Worm (Caenorhabditis elegans): ENCODE results near the gene lsm-1.
A peak's percentile ranks its signal among the peaks of the same experiment; 100 is the strongest.

The lsm-1 gene

DNA sequence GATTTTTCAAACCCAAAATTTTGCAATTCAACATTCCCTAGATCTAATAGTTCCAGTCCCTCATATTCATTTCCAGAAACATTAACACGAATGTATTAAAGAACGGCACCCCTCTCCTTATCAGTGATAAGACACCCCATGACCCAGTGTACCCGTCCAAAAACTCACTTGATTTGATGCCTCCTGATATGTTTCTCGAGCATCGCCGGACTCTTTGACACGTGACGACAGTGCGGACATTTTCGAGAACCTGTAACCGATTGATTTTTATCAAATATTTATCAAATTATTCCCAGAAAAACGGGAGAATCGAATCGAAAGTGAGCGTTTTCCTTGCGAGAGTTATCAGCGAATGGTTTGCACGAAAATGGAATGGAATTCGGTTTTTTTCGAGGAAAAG is 24.2 kb downstream of the lsm-1 start:
- TF ChIP-seq tbx-37 (GFP tag; conservative IDR thresholded peaks at IDR 0.05) (no peak), hnd-1 (tag; optimal IDR thresholded peaks at IDR 0.05) (no peak), hmbx-1 (tag; optimal IDR thresholded peaks at IDR 0.05) (no peak), tra-4 (tag; optimal IDR thresholded peaks at IDR 0.05) (no peak), flt-1 (GFP tag; IDR thresholded peaks at IDR 0.05) (no peak), ama-1 (optimal IDR thresholded peaks at IDR 0.05) (no peak), ceh-13 (GFP tag; optimal IDR thresholded peaks at IDR 0.05) (no peak), aly-1 (tag; optimal IDR thresholded peaks at IDR 0.05) (no peak), sea-1 (GFP tag; conservative IDR thresholded peaks at IDR 0.05) (no peak), scrt-1 (GFP tag; IDR thresholded peaks at IDR 0.05) (no peak), F13C5.2 (tag; optimal IDR thresholded peaks at IDR 0.05) (no peak), hmg-4 (GFP tag; optimal IDR thresholded peaks at IDR 0.05) (no peak), ets-7 (tag; optimal IDR thresholded peaks at IDR 0.05) (no peak), B0310.2 (tag; optimal IDR thresholded peaks at IDR 0.05) (no peak), tbx-11 (GFP tag; IDR thresholded peaks at IDR 0.05) (no peak), pes-1 (GFP tag; IDR thresholded peaks at IDR 0.05) (no peak), ceh-36 (tag; optimal IDR thresholded peaks at IDR 0.05) (no peak)

DNA sequence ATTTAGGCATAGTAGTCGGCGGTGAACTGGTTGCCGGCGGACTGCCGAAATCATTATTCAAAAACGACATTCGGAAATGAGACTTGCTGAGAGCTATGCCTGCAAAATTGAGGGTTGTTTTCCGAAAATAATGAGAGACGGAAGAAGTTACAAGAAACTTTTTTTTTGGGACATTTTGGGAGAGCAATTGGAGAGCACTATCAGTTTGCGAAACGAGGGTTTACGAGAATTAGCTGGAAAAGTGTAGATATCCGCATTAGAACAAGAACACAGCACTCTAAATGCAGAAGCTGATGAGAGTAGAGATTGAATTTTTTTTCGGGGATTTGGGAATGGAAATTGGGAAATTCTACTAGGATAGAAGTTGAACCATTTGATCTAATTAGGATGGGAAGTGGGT is 25.7 kb downstream of the lsm-1 start, which contains the start of gene pqm-1:
Gene pqm-1, minus strand, starts transcription at position 101 of the 400 bp plus-strand sequence.
- TF ChIP-seq ceh-13 (GFP tag; optimal IDR thresholded peaks at IDR 0.05), result no peak
- TF ChIP-seq tbx-37 (GFP tag; conservative IDR thresholded peaks at IDR 0.05), result no peak
- no peak for TF ChIP-seq tbx-11 (GFP tag; IDR thresholded peaks at IDR 0.05)
- no peak for TF ChIP-seq hmbx-1 (tag; optimal IDR thresholded peaks at IDR 0.05)
- TF ChIP-seq sea-1 (GFP tag; conservative IDR thresholded peaks at IDR 0.05), result no peak
- no peak for TF ChIP-seq tra-4 (tag; optimal IDR thresholded peaks at IDR 0.05)
- no peak for TF ChIP-seq hnd-1 (tag; optimal IDR thresholded peaks at IDR 0.05)
- no peak for TF ChIP-seq ama-1 (optimal IDR thresholded peaks at IDR 0.05)
- no peak for TF ChIP-seq hmg-4 (GFP tag; optimal IDR thresholded peaks at IDR 0.05)
- no peak for TF ChIP-seq pes-1 (GFP tag; IDR thresholded peaks at IDR 0.05)

DNA sequence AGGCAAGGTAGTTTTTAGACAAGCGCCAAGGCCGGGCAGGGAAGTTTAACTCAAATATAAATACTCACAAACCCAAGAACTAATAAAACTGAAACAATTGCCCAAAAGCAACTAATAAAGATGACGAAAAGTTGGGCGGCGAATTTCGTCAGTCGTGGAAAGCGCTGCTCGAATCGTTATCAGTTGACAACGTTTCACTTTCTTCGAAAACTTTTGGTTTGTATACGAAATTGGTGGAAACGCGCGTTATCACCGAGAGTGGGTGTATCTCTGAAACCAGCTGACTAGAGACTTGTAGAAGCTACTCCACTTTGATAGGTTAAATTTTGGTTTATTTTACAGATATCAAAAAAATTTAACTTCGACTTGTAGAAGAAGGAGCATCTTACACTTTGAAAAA is 26.3 kb downstream of the lsm-1 start:
- TF ChIP-seq flt-1 (GFP tag; IDR thresholded peaks at IDR 0.05) (no peak), tbx-11 (GFP tag; IDR thresholded peaks at IDR 0.05) (no peak), scrt-1 (GFP tag; IDR thresholded peaks at IDR 0.05) (no peak), sea-1 (GFP tag; conservative IDR thresholded peaks at IDR 0.05) (no peak), hmg-4 (GFP tag; optimal IDR thresholded peaks at IDR 0.05) (no peak), tbx-37 (GFP tag; conservative IDR thresholded peaks at IDR 0.05) (no peak)

DNA sequence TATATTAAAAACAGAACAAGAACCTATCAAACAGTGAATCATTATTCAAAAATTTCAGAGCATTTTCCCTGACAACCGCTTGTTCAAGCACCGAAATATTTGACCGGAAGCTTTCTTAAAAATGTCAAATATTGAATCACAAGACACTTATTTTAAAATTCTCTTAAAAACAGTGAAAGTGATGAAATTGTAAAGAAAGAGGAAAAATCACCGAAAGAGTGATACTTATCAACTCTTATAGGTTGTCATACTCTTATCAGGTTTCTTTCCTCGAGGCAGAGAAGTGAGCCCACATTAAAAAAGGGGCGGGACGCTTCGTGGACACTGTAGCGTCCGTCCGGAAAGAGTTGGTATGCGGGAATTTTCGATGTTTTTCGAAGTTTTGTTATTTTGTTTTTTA is 27.1 kb downstream of the lsm-1 start:
- no peak for TF ChIP-seq tra-4 (tag; optimal IDR thresholded peaks at IDR 0.05)
- TF ChIP-seq ceh-13 (GFP tag; optimal IDR thresholded peaks at IDR 0.05), result no peak
- TF ChIP-seq flt-1 (GFP tag; IDR thresholded peaks at IDR 0.05), result no peak
- TF ChIP-seq ceh-36 (tag; optimal IDR thresholded peaks at IDR 0.05), result no peak
- no peak for TF ChIP-seq tbx-11 (GFP tag; IDR thresholded peaks at IDR 0.05)
- no peak for TF ChIP-seq scrt-1 (GFP tag; IDR thresholded peaks at IDR 0.05)

DNA sequence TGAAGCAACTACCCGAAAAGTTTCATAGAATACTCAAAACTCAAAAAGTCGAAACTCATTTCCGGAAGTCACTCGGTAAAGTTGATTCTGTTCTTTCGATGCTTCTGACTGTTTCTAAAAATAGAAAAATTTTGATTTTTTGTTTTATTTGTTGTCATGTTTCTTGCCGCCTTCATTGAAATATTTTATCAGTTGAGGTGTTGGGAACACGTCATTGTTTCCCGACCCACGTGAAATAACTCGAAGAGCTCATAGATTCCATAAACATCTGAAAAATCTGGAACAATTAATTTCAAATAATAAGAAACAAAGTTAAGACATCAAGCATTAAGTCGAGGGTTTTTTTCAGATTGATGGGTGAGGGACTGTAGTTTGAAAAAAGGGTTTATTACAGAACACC is 28.2 kb downstream of the lsm-1 start:
- no peak for TF ChIP-seq sea-1 (GFP tag; conservative IDR thresholded peaks at IDR 0.05)
- TF ChIP-seq aly-1 (tag; optimal IDR thresholded peaks at IDR 0.05), result no peak
- TF ChIP-seq tra-4 (tag; optimal IDR thresholded peaks at IDR 0.05), result no peak
- no peak for TF ChIP-seq tbx-37 (GFP tag; conservative IDR thresholded peaks at IDR 0.05)
- no peak for TF ChIP-seq hmg-4 (GFP tag; optimal IDR thresholded peaks at IDR 0.05)
- TF ChIP-seq ama-1 (optimal IDR thresholded peaks at IDR 0.05), result no peak
- no peak for TF ChIP-seq tbx-11 (GFP tag; IDR thresholded peaks at IDR 0.05)
- no peak for TF ChIP-seq B0310.2 (tag; optimal IDR thresholded peaks at IDR 0.05)
- no peak for TF ChIP-seq hnd-1 (tag; optimal IDR thresholded peaks at IDR 0.05)
- no peak for TF ChIP-seq hmbx-1 (tag; optimal IDR thresholded peaks at IDR 0.05)
- TF ChIP-seq ets-7 (tag; optimal IDR thresholded peaks at IDR 0.05), result no peak
- no peak for TF ChIP-seq flt-1 (GFP tag; IDR thresholded peaks at IDR 0.05)
- TF ChIP-seq F13C5.2 (tag; optimal IDR thresholded peaks at IDR 0.05), result no peak
- no peak for TF ChIP-seq ceh-36 (tag; optimal IDR thresholded peaks at IDR 0.05)
- no peak for TF ChIP-seq ceh-13 (GFP tag; optimal IDR thresholded peaks at IDR 0.05)

DNA sequence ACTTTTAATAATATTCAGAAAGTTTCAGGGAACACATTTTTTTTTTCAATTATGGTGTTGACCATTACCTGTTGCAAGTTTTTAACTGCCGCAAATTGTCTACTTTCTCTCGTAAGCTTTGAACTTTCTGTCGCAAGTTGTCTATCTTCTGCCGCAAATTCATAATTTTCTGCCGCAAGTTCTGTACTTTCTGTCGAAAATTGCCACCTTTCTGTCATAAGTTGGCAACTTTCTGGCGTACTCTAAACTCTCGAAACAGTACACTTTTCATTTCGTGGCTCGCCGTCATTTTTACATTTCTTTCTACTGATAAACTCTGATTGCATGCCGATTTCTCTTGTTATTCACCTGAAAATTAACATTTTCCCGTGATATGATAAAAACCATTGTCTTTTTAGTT is 28.6 kb downstream of the lsm-1 start:
- TF ChIP-seq ets-7 (tag; optimal IDR thresholded peaks at IDR 0.05) (no peak), B0310.2 (tag; optimal IDR thresholded peaks at IDR 0.05) (no peak)

DNA sequence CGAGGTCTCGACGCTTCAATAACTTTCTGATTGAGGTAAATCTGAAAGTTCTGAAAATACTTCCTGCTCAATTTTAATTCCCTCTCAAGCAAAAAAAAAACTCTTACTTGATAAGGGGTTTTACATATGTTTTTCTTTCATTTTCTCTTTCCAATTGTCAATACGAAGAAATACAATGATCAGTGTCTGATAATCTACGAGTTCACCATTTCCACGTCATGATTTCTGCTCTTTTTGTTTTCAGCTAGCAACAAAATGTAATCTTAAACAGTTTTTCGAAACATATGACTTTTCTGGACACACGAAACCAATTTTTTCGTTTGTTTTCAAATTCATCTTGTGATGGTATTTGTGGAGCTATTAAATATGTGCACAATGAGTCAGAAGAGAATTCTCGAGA is 29.4 kb downstream of the lsm-1 start:
- TF ChIP-seq ets-7 (tag; optimal IDR thresholded peaks at IDR 0.05) (no peak), tbx-11 (GFP tag; IDR thresholded peaks at IDR 0.05) (no peak), ama-1 (optimal IDR thresholded peaks at IDR 0.05) (no peak), tra-4 (tag; optimal IDR thresholded peaks at IDR 0.05) (no peak), F13C5.2 (tag; optimal IDR thresholded peaks at IDR 0.05) (no peak), pes-1 (GFP tag; IDR thresholded peaks at IDR 0.05) (no peak), tbx-37 (GFP tag; conservative IDR thresholded peaks at IDR 0.05) (no peak), ceh-13 (GFP tag; optimal IDR thresholded peaks at IDR 0.05) (no peak), B0310.2 (tag; optimal IDR thresholded peaks at IDR 0.05) (no peak), scrt-1 (GFP tag; IDR thresholded peaks at IDR 0.05) (no peak), hnd-1 (tag; optimal IDR thresholded peaks at IDR 0.05) (no peak), ceh-36 (tag; optimal IDR thresholded peaks at IDR 0.05) (no peak), hmbx-1 (tag; optimal IDR thresholded peaks at IDR 0.05) (no peak), flt-1 (GFP tag; IDR thresholded peaks at IDR 0.05) (no peak), hmg-4 (GFP tag; optimal IDR thresholded peaks at IDR 0.05) (no peak), sea-1 (GFP tag; conservative IDR thresholded peaks at IDR 0.05) (no peak), aly-1 (tag; optimal IDR thresholded peaks at IDR 0.05) (no peak)

DNA sequence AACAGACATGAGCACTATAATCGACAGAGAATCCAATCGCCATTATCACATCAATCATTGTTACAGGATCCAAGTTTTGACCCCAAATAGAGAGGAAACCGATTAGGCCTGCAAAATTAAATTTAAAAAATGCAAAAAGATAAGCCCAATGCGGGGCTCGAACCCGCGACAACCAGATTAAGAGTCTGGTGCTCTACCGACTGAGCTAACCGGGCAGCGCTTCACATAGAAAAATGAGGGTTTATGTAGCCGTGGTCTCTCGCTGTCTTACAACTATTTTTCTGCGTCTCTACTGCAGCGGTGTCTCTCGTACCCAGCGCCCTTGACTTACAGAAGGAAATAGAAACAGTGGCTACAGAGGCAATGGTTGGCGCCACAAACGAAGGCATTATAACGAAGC is 30.9 kb downstream of the lsm-1 start:
- TF ChIP-seq aly-1 (tag; optimal IDR thresholded peaks at IDR 0.05) (no peak), hmg-4 (GFP tag; optimal IDR thresholded peaks at IDR 0.05) (no peak), pes-1 (GFP tag; IDR thresholded peaks at IDR 0.05) (peak; percentile 78), tbx-37 (GFP tag; conservative IDR thresholded peaks at IDR 0.05) (peak; percentile 63), ama-1 (optimal IDR thresholded peaks at IDR 0.05) (no peak), F13C5.2 (tag; optimal IDR thresholded peaks at IDR 0.05) (no peak), flt-1 (GFP tag; IDR thresholded peaks at IDR 0.05) (peak; percentile 62; the same call in 1 of the 2 replicates), ceh-36 (tag; optimal IDR thresholded peaks at IDR 0.05) (peak; percentile 73), ceh-13 (GFP tag; optimal IDR thresholded peaks at IDR 0.05) (peak; percentile 4), scrt-1 (GFP tag; IDR thresholded peaks at IDR 0.05) (peak; percentile 70), hnd-1 (tag; optimal IDR thresholded peaks at IDR 0.05) (peak; percentile 34), sea-1 (GFP tag; conservative IDR thresholded peaks at IDR 0.05) (peak; percentile 73; the same call in 1 of the 2 replicates), tbx-11 (GFP tag; IDR thresholded peaks at IDR 0.05) (0 out of 2 replicates have a peak, but pooled peaks have one; percentile 44), ets-7 (tag; optimal IDR thresholded peaks at IDR 0.05) (no peak)

Data from whole organism, early embryonic.